Fruit fly (Drosophila melanogaster): ENCODE data around the gene CG13003.

The CG13003 gene

dm6 chrX:16833097-16833496 is 43.2 kb downstream of the CG13003 start (continued):
- TF ChIP-seq CG1529 (GFP tag; optimal IDR thresholded peaks at IDR 0.05): peak; percentile 77
- peak; percentile 48 for TF ChIP-seq Myb (GFP tag; optimal IDR thresholded peaks at IDR 0.05)
- TF ChIP-seq CG8388 (GFP tag; optimal IDR thresholded peaks at IDR 0.05): peak; percentile 81
- TF ChIP-seq stwl (tag; optimal IDR thresholded peaks at IDR 0.05): no peak
- peak; percentile 56 for TF ChIP-seq her (GFP tag; optimal IDR thresholded peaks at IDR 0.05)
- TF ChIP-seq al (GFP tag; IDR thresholded peaks at IDR 0.05): 0 out of 2 replicates have a peak, but pooled peaks have one; percentile 32
- TF ChIP-seq CG13894 (tag; optimal IDR thresholded peaks at IDR 0.05): no peak
- 0 out of 2 replicates have a peak, but pooled peaks have one; percentile 41 for TF ChIP-seq CG32767 (GFP tag; IDR thresholded peaks at IDR 0.05)
- peak; percentile 64 for TF ChIP-seq Atf-2 (GFP tag; optimal IDR thresholded peaks at IDR 0.05)
- no peak for TF ChIP-seq Elba2 (GFP tag; optimal IDR thresholded peaks at IDR 0.05)
- TF ChIP-seq CG15696 (tag; optimal IDR thresholded peaks at IDR 0.05): no peak
- TF ChIP-seq crol (GFP tag; IDR thresholded peaks at IDR 0.05): no peak
- peak; percentile 34; the same call in 1 of the 2 replicates for TF ChIP-seq gt (GFP tag; IDR thresholded peaks at IDR 0.05)
- TF ChIP-seq gcm2 (GFP tag; optimal IDR thresholded peaks at IDR 0.05): peak; percentile 31
- peak; percentile 78 for TF ChIP-seq az2 (GFP tag; optimal IDR thresholded peaks at IDR 0.05)
- peak; percentile 62 for TF ChIP-seq kah (GFP tag; optimal IDR thresholded peaks at IDR 0.05)
- peak; percentile 65 for TF ChIP-seq run (tag; optimal IDR thresholded peaks at IDR 0.05)
- TF ChIP-seq CG11696 (GFP tag; IDR thresholded peaks at IDR 0.05): peak; percentile 86
- peak; percentile 62 for TF ChIP-seq CG33213 (GFP tag; optimal IDR thresholded peaks at IDR 0.05)
- TF ChIP-seq CG13424 (tag; optimal IDR thresholded peaks at IDR 0.05): peak; percentile 82
- peak; percentile 69 for TF ChIP-seq Mes4 (GFP tag; optimal IDR thresholded peaks at IDR 0.05)
- peak; percentile 68 for TF ChIP-seq Antp (GFP tag; optimal IDR thresholded peaks at IDR 0.05)
- peak; percentile 70 for TF ChIP-seq CG14441 (GFP tag; IDR thresholded peaks at IDR 0.05)
- peak; percentile 62 for TF ChIP-seq nerfin-1 (tag; optimal IDR thresholded peaks at IDR 0.05)
- TF ChIP-seq Awh (GFP tag; IDR thresholded peaks at IDR 0.05): peak; percentile 74
- TF ChIP-seq PHDP (tag; optimal IDR thresholded peaks at IDR 0.05): peak; percentile 82
- TF ChIP-seq slp2 (GFP tag; optimal IDR thresholded peaks at IDR 0.05): peak; percentile 75
- TF ChIP-seq pho (GFP tag; optimal IDR thresholded peaks at IDR 0.05): no peak
- peak; percentile 70; the same call in 1 of the 2 replicates for TF ChIP-seq CG14667 (GFP tag; IDR thresholded peaks at IDR 0.05)
- peak; percentile 33 for TF ChIP-seq maf-S (GFP tag; optimal IDR thresholded peaks at IDR 0.05)
- TF ChIP-seq Opbp (GFP tag; IDR thresholded peaks at IDR 0.05; ENCODE audit: partially characterized antibody): no peak
- TF ChIP-seq CG16813 (GFP tag; IDR thresholded peaks at IDR 0.05; ENCODE audit: partially characterized antibody): no peak
- TF ChIP-seq lov (optimal IDR thresholded peaks at IDR 0.05): no peak
- peak; percentile 67; the same call in 2 of the 3 replicates for TF ChIP-seq lov (GFP tag; IDR thresholded peaks at IDR 0.05)
- no peak for TF ChIP-seq gfzf (GFP tag; optimal IDR thresholded peaks at IDR 0.05)
- TF ChIP-seq fd64A (GFP tag; optimal IDR thresholded peaks at IDR 0.05): peak; percentile 57
- TF ChIP-seq MESR4 (GFP tag; optimal IDR thresholded peaks at IDR 0.05): no peak
- TF ChIP-seq BtbVII (GFP tag; optimal IDR thresholded peaks at IDR 0.05): no peak
- peak; percentile 43 for TF ChIP-seq CG12155 (GFP tag; optimal IDR thresholded peaks at IDR 0.05)
- TF ChIP-seq ci (GFP tag; IDR thresholded peaks at IDR 0.05): peak; percentile 94
- no peak for TF ChIP-seq HLHmδ (GFP tag; optimal IDR thresholded peaks at IDR 0.05)
- peak; percentile 76 for TF ChIP-seq grau (tag; optimal IDR thresholded peaks at IDR 0.05)
- no peak for TF ChIP-seq CG3726 (GFP tag; IDR thresholded peaks at IDR 0.05)
- peak; percentile 84 for TF ChIP-seq CG7839 (tag; optimal IDR thresholded peaks at IDR 0.05)
- TF ChIP-seq HmgZ (tag; optimal IDR thresholded peaks at IDR 0.05): peak; percentile 16
- TF ChIP-seq ewg (GFP tag; optimal IDR thresholded peaks at IDR 0.05): peak; percentile 68
- TF ChIP-seq gsb (GFP tag; IDR thresholded peaks at IDR 0.05): no peak
- TF ChIP-seq knrl (GFP tag; IDR thresholded peaks at IDR 0.05; ENCODE audit: partially characterized antibody): no peak
- TF ChIP-seq jigr1 (GFP tag; IDR thresholded peaks at IDR 0.05): peak; percentile 55; the same call in 1 of the 3 replicates
- no peak for TF ChIP-seq CG6175 (GFP tag; IDR thresholded peaks at IDR 0.05)
- TF ChIP-seq CG11695 (GFP tag; IDR thresholded peaks at IDR 0.05): peak; percentile 61; the same call in 2 of the 3 replicates
